Fruit fly (Drosophila melanogaster) whole organism, adult: Measurements from ENCODE around the gene miple1.

Experiments used
- CG11617 ChIP-seq: fragments of 200-800 bp; sonication (Bioruptor generic); optimal IDR thresholded peaks from 2 replicates; lab custom pipeline; 2017; ENCODE audit warnings: mild to moderate bottlenecking, missing biosample characterization, missing genetic modification reagents, missing genetic modification characterization
- CG12768 ChIP-seq: fragments of 200-800 bp; sonication (Bioruptor generic); optimal IDR thresholded peaks from 2 replicates; lab custom pipeline; 2017; ENCODE audit warnings: missing biosample characterization, missing genetic modification characterization, mild to moderate bottlenecking, moderate library complexity, missing genetic modification reagents
- CG14711 ChIP-seq: fragments of 200-800 bp; sonication (Bioruptor generic); optimal IDR thresholded peaks from 2 replicates; lab custom pipeline; 2018; ENCODE audit warnings: missing biosample characterization, mild to moderate bottlenecking, missing genetic modification characterization, moderate library complexity
- CG1620 ChIP-seq: fragments of 200-800 bp; sonication (Bioruptor generic); optimal IDR thresholded peaks from 2 replicates; lab custom pipeline; 2016; ENCODE audit warnings: missing biosample characterization, missing genetic modification characterization
- CG33017 ChIP-seq: fragments of 200-800 bp; sonication (Bioruptor generic); optimal IDR thresholded peaks from 2 replicates; lab custom pipeline; 2018; ENCODE audit warnings: missing biosample characterization, mild to moderate bottlenecking, missing genetic modification characterization, moderate library complexity
- CG5204 ChIP-seq: fragments of 200-800 bp; sonication (Bioruptor generic); optimal IDR thresholded peaks from 2 replicates; lab custom pipeline; 2016; ENCODE audit warnings: missing biosample characterization, missing genetic modification characterization
- CG7045 ChIP-seq: fragments of 200-800 bp; sonication (Bioruptor generic); optimal IDR thresholded peaks from 2 replicates; lab custom pipeline; 2017; ENCODE audit warnings: missing biosample characterization, mild to moderate bottlenecking, missing genetic modification characterization
- CG7101 ChIP-seq: fragments of 200-800 bp; sonication (Bioruptor generic); optimal IDR thresholded peaks from 2 replicates; lab custom pipeline; 2018; ENCODE audit warnings: missing biosample characterization, mild to moderate bottlenecking, missing genetic modification characterization, moderate library complexity
- Clk ChIP-seq: fragments of 200-800 bp; sonication (Bioruptor generic); optimal IDR thresholded peaks from 2 replicates; lab custom pipeline; 2017; ENCODE audit warnings: missing biosample characterization, missing genetic modification characterization
- Crg-1 ChIP-seq: fragments of 200-800 bp; sonication (Bioruptor generic); optimal IDR thresholded peaks from 2 replicates; lab custom pipeline; 2016; ENCODE audit warnings: missing biosample characterization, missing genetic modification characterization
- Hr96 ChIP-seq: fragments of 200-800 bp; sonication (Bioruptor generic); optimal IDR thresholded peaks from 2 replicates; lab custom pipeline; 2016; ENCODE audit warnings: missing biosample characterization, missing genetic modification characterization
- Mnt ChIP-seq: fragments of 200-800 bp; sonication (Bioruptor generic); optimal IDR thresholded peaks from 2 replicates; lab custom pipeline; 2016; ENCODE audit warnings: missing biosample characterization, mild to moderate bottlenecking, missing genetic modification characterization
- bab1 ChIP-seq: fragments of 200-800 bp; sonication (Bioruptor generic); optimal IDR thresholded peaks from 3 replicates; lab custom pipeline; 2019; ENCODE audit warnings: missing biosample characterization, mild to moderate bottlenecking, missing genetic modification characterization, moderate library complexity
- cic ChIP-seq: fragments of 200-800 bp; sonication (Bioruptor generic); optimal IDR thresholded peaks from 2 replicates; lab custom pipeline; 2017; ENCODE audit warnings: missing biosample characterization, mild to moderate bottlenecking, missing genetic modification characterization, moderate library complexity
- cnc ChIP-seq, 2 experiments: fragments of >200 bp; optimal IDR thresholded peaks; 2 replicates each; lab custom pipeline; 2017
- kay ChIP-seq: fragments of 200-800 bp; sonication (Bioruptor generic); peaks from one replicate; lab custom pipeline; 2016; ENCODE audit warnings: missing biosample characterization, missing genetic modification characterization, borderline replicate concordance
- ovo ChIP-seq: fragments of 200-800 bp; sonication (Bioruptor generic); optimal IDR thresholded peaks from 2 replicates; lab custom pipeline; 2016; ENCODE audit warnings: missing biosample characterization, missing genetic modification characterization
- pad ChIP-seq: fragments of 200-800 bp; sonication (Bioruptor generic); optimal IDR thresholded peaks from 3 replicates; lab custom pipeline; 2017; ENCODE audit warnings: missing biosample characterization, missing genetic modification characterization, mild to moderate bottlenecking, moderate library complexity, missing genetic modification reagents
- tj ChIP-seq: fragments of 200-800 bp; sonication (Bioruptor generic); optimal IDR thresholded peaks from 3 replicates; lab custom pipeline; 2017; ENCODE audit warnings: missing biosample characterization, mild to moderate bottlenecking, missing genetic modification characterization, moderate library complexity
- toe ChIP-seq: fragments of 200-800 bp; sonication (Bioruptor generic); optimal IDR thresholded peaks from 2 replicates; lab custom pipeline; 2016; ENCODE audit warnings: missing biosample characterization, missing genetic modification characterization

miple1 gene

dm6 chr3L:265808-266207 lies 1.3 kb upstream of the miple1 start, which contains the start of gene CG34263:
Gene CG34263 (minus strand): TSS chr3L:265908.
- TF ChIP-seq CG7045 = no peak
- no peak for TF ChIP-seq pad (GFP tag; lab: Kevin White, UChicago)
- TF ChIP-seq cic (GFP tag; lab: Kevin White, UChicago) = no peak
- no peak for TF ChIP-seq CG5204 (GFP tag; lab: Kevin White, UChicago)
- no peak for TF ChIP-seq CG12768 (GFP tag; lab: Kevin White, UChicago)

dm6 chr3L:267618-268017 lies 519 bp downstream of the miple1 start:
- TF ChIP-seq cnc (optimal IDR thresholded peaks at IDR 0.05; lab: Kevin White, UChicago) = no peak
- no peak for TF ChIP-seq bab1 (GFP tag; lab: Kevin White, UChicago)
- no peak for TF ChIP-seq ovo (GFP tag; lab: Kevin White, UChicago)
- TF ChIP-seq CG5204 (GFP tag; lab: Kevin White, UChicago) = no peak
- no peak for TF ChIP-seq CG7045
- no peak for TF ChIP-seq CG12768 (GFP tag; lab: Kevin White, UChicago)
- TF ChIP-seq pad (GFP tag; lab: Kevin White, UChicago) = no peak
- TF ChIP-seq Clk = no peak
- no peak for TF ChIP-seq CG7101 (tag; lab: Kevin White, UChicago)
- no peak for TF ChIP-seq toe (GFP tag; lab: Kevin White, UChicago)
- TF ChIP-seq CG33017 (tag; lab: Kevin White, UChicago) = no peak
- no peak for TF ChIP-seq cic (GFP tag; lab: Kevin White, UChicago)
- TF ChIP-seq Crg-1 (GFP tag; lab: Kevin White, UChicago) = no peak
- no peak for TF ChIP-seq CG11617 (GFP tag; lab: Kevin White, UChicago)
- no peak for TF ChIP-seq tj
- no peak for TF ChIP-seq Hr96 (GFP tag; lab: Kevin White, UChicago)
- no peak for TF ChIP-seq CG1620 (GFP tag; lab: Kevin White, UChicago)

DNA sequence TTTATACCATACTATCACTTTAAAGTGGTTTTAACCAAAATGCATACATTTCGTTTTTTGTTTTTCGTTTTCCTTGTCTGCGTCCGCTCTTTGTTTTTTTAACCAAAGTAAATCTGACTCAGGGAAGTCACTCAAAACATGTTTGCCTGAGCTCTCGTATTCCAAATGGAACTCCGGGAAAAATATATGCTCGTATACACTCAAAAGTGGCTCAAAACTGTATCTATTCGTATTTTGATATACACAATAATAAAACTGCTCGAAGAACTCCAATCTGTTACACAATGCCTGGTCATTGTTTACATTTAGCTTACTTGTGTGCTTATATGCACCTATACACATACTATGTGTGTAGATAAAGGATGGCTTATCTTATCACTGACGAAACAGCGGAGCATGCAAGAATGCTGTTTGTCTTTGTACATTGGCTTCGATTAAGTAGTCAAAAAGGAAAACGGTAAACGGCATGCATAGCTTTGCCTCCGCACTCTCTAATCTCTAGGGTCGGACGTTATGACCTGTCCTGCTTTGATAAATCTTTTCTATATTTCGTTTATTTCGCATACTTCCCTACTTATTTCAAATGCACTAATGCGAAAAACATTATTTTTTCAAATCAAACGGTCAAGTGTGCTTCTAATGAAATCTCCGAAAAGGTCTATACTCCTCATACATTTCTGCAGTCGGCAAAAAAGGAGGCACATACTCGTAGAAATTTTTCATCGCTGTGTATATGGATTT lies 3.8 kb downstream of the miple1 start, which contains the start of gene miple2:
Gene miple2 (plus strand): TSS at position 441 of the 741 bp plus-strand sequence.
- TF ChIP-seq toe (GFP tag; lab: Kevin White, UChicago) (no peak), pad (GFP tag; lab: Kevin White, UChicago) (peak; percentile 27), CG14711 (tag; lab: Kevin White, UChicago) (no peak), CG7101 (tag; lab: Kevin White, UChicago) (peak; percentile 10), CG7045 (no peak), bab1 (GFP tag; lab: Kevin White, UChicago) (no peak), cic (GFP tag; lab: Kevin White, UChicago) (peak; percentile 1), CG12768 (GFP tag; lab: Kevin White, UChicago) (no peak), CG33017 (tag; lab: Kevin White, UChicago) (no peak), kay (no peak), Clk (no peak), cnc (optimal IDR thresholded peaks at IDR 0.05; lab: Kevin White, UChicago) (peak; percentile 50 to 70), Crg-1 (GFP tag; lab: Kevin White, UChicago) (no peak), tj (peak; percentile 68), CG1620 (GFP tag; lab: Kevin White, UChicago) (no peak), ovo (GFP tag; lab: Kevin White, UChicago) (no peak), CG11617 (GFP tag; lab: Kevin White, UChicago) (peak; percentile 14), CG5204 (GFP tag; lab: Kevin White, UChicago) (no peak), Mnt (GFP tag; lab: Kevin White, UChicago) (no peak), Hr96 (GFP tag; lab: Kevin White, UChicago) (no peak)

dm6 chr3L:271501-272249 lies 4.6 kb downstream of the miple1 start:
- TF ChIP-seq cnc (optimal IDR thresholded peaks at IDR 0.05; lab: Kevin White, UChicago) (no peak), bab1 (GFP tag; lab: Kevin White, UChicago) (peak; percentile 13)

DNA sequence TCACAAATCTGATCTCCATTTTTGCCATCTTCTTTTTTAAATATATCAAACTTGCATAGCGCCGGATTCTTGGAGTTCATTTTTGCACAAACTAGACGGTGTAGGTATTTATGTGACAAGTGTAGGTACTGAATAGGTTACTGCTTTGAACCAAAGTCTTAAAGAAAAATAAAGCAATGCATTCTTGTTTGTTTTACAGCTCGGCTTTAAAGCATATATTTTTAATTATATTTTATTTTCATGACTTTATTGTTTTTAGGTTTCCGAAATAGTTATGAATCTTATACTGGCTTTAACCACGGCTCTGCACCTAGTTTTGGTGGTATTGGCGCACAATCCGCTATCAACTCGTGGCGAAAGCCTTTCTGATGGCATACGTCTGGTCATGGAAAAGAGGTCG lies 6.2 kb downstream of the miple1 start, which contains the start of gene CG32845:
Gene CG32845 (minus strand): TSS at position 101 of the 400 bp plus-strand sequence.
- TF ChIP-seq CG7101 (tag; lab: Kevin White, UChicago) = no peak
- no peak for TF ChIP-seq bab1 (GFP tag; lab: Kevin White, UChicago)
- no peak for TF ChIP-seq CG5204 (GFP tag; lab: Kevin White, UChicago)
- no peak for TF ChIP-seq Mnt (GFP tag; lab: Kevin White, UChicago)
- TF ChIP-seq CG33017 (tag; lab: Kevin White, UChicago) = no peak
- no peak for TF ChIP-seq tj
- TF ChIP-seq kay = no peak
- no peak for TF ChIP-seq pad (GFP tag; lab: Kevin White, UChicago)
- TF ChIP-seq Hr96 (GFP tag; lab: Kevin White, UChicago) = no peak
- no peak for TF ChIP-seq ovo (GFP tag; lab: Kevin White, UChicago)
- no peak for TF ChIP-seq Crg-1 (GFP tag; lab: Kevin White, UChicago)
- TF ChIP-seq CG11617 (GFP tag; lab: Kevin White, UChicago) = no peak
- TF ChIP-seq cnc (optimal IDR thresholded peaks at IDR 0.05; lab: Kevin White, UChicago) = no peak
- no peak for TF ChIP-seq CG14711 (tag; lab: Kevin White, UChicago)
- no peak for TF ChIP-seq toe (GFP tag; lab: Kevin White, UChicago)
- no peak for TF ChIP-seq CG1620 (GFP tag; lab: Kevin White, UChicago)
